Fruit fly (Drosophila melanogaster): ENCODE data around the gene Ada3.

The Ada3 gene

DNA sequence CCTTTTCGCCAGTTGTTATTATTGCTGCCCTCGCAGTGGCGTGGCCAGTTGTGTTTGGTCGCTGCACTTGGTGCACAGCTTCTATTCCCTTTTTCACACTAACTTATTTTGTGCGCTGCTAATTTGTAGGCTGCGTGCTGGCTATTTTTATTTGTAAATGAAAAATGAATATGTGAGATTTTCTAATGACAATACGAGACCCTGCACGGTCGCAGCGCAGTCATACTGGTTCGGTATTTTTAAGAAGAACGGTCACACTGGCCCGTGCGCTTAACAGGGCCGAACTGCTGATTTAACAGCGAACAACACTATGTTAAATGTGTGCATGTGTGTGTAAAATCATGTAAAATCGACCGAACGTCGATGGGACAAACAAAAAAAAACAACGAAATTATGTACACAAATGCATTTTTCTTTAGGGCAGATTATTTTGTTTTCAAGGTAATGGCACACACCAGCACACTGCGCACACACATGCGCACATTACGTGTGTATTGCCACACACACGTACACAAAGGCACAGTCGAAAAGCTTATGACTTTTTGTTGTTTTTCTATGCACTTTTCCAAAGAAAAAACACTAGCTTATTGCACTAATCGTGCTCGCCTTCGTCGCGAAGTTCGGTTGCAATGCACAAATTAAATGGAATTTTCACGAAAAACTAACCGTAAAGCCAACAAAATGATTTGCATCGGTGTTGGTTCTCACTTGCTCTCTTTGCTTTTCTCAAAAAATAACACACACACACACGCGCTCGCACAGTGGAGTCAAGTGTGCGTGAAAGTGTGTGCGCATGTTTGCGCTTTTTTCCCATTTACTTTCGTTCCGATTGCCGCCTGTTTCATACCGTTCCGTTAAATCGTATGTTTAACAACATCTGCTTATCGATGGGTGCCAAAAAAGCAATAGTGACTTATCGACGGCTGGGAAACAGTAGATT, 51.6 kb downstream of the Ada3 start, which contains the start of gene ari-1 (continued):
- peak; percentile 16 for TF ChIP-seq Sox102F (GFP tag; optimal IDR thresholded peaks at IDR 0.05)
- TF ChIP-seq Ets96B (tag; optimal IDR thresholded peaks at IDR 0.05) = no peak

Data from whole organism, prepupa.